Worm (Caenorhabditis elegans) whole organism, L2 larva: ENCODE measurements around the gene syp-1.

ENCODE experiments used
- F13H6.1 ChIP-seq: sonication (generic microtip); optimal IDR thresholded peaks from 2 replicates; lab custom pipeline; 2016; ENCODE audit warnings: missing genetic modification characterization, missing compliant biosample characterization
- R02D3.7 ChIP-seq: fragments of 150-350 bp; optimal IDR thresholded peaks from 2 replicates; lab custom pipeline; 2014; ENCODE audit warnings: missing biosample characterization, missing genetic modification characterization
- Y55F3AM.14 ChIP-seq: fragments of 200-800 bp; sonication (Bioruptor generic); optimal IDR thresholded peaks from 2 replicates; lab custom pipeline; 2018; ENCODE audit warnings: mild to moderate bottlenecking, missing genetic modification characterization, missing compliant biosample characterization
- ZK546.5 ChIP-seq: sonication (generic microtip); optimal IDR thresholded peaks from 2 replicates; lab custom pipeline; 2017; ENCODE audit warnings: missing biosample characterization, missing genetic modification characterization
- alr-1 ChIP-seq: fragments of 150-350 bp; optimal IDR thresholded peaks from 2 replicates; lab custom pipeline; 2014; ENCODE audit warnings: missing biosample characterization, missing genetic modification characterization
- blmp-1 ChIP-seq: sonication (generic microtip); optimal IDR thresholded peaks from 2 replicates; lab custom pipeline; 2017; ENCODE audit warnings: missing genetic modification characterization, mild to moderate bottlenecking, missing compliant biosample characterization, antibody characterized with exemption, moderate library complexity; ENCODE audit not compliant: insufficient read depth
- ceh-16 ChIP-seq: fragments of 150-350 bp; optimal IDR thresholded peaks from 2 replicates; lab custom pipeline; 2014; ENCODE audit warnings: missing biosample characterization, missing genetic modification characterization
- ceh-82 ChIP-seq: fragments of 150-350 bp; optimal IDR thresholded peaks from 2 replicates; lab custom pipeline; 2014; ENCODE audit warnings: missing biosample characterization, missing genetic modification characterization
- crh-2 ChIP-seq: sonication (generic microtip); optimal IDR thresholded peaks from 2 replicates; lab custom pipeline; 2017; ENCODE audit warnings: missing biosample characterization, missing genetic modification characterization
- dmd-4 ChIP-seq: sonication (generic microtip); optimal IDR thresholded peaks from 2 replicates; lab custom pipeline; 2017; ENCODE audit warnings: missing biosample characterization, missing genetic modification characterization
- elt-1 ChIP-seq: fragments of 150-350 bp; optimal IDR thresholded peaks from 2 replicates; lab custom pipeline; 2014; ENCODE audit warnings: missing biosample characterization, missing genetic modification characterization
- elt-3 ChIP-seq: sonication (generic microtip); optimal IDR thresholded peaks from 2 replicates; lab custom pipeline; 2017; ENCODE audit warnings: missing biosample characterization, missing genetic modification characterization
- fos-1 ChIP-seq: fragments of 150-350 bp; optimal IDR thresholded peaks from 2 replicates; lab custom pipeline; 2014; ENCODE audit warnings: missing biosample characterization, missing genetic modification characterization
- lin-11 ChIP-seq: fragments of 150-350 bp; sonication (generic microtip); optimal IDR thresholded peaks from 2 replicates; lab custom pipeline; 2014; ENCODE audit warnings: missing biosample characterization, missing genetic modification characterization, inconsistent platforms, mixed read lengths
- lin-13 ChIP-seq: fragments of 150-350 bp; optimal IDR thresholded peaks from 2 replicates; lab custom pipeline; 2014; ENCODE audit warnings: missing biosample characterization, missing genetic modification reagents, missing genetic modification characterization
- lin-39 ChIP-seq: fragments of 150-350 bp; optimal IDR thresholded peaks from 2 replicates; lab custom pipeline; 2014; ENCODE audit warnings: missing biosample characterization, missing genetic modification reagents, missing genetic modification characterization
- lsy-2 ChIP-seq, 2 experiments: fragments of 150-350 bp in 1 of 2; sonication (generic microtip) in 1 of 2; optimal IDR thresholded peaks; 2 replicates each; lab custom pipeline; 2014 to 2017; ENCODE audit warnings: missing biosample characterization in 2 of 2, missing genetic modification characterization in 2 of 2
- mab-5 ChIP-seq: fragments of 150-350 bp; optimal IDR thresholded peaks from 2 replicates; lab custom pipeline; 2014; ENCODE audit warnings: missing biosample characterization, missing genetic modification characterization
- mbf-1 ChIP-seq: sonication (generic microtip); optimal IDR thresholded peaks from 2 replicates; lab custom pipeline; 2017; ENCODE audit warnings: missing biosample characterization, missing genetic modification characterization
- nhr-10 ChIP-seq: sonication (generic microtip); optimal IDR thresholded peaks from 2 replicates; lab custom pipeline; 2017; ENCODE audit warnings: missing biosample characterization, missing genetic modification characterization
- nhr-12 ChIP-seq: fragments of 150-350 bp; optimal IDR thresholded peaks from 2 replicates; lab custom pipeline; 2014; ENCODE audit warnings: missing biosample characterization, missing genetic modification characterization
- nhr-129 ChIP-seq: fragments of 150-350 bp; optimal IDR thresholded peaks from 2 replicates; lab custom pipeline; 2014; ENCODE audit warnings: missing biosample characterization, missing genetic modification characterization
- nhr-21 ChIP-seq: fragments of 150-350 bp; optimal IDR thresholded peaks from 2 replicates; lab custom pipeline; 2014; ENCODE audit warnings: missing biosample characterization, missing genetic modification characterization
- nhr-23 ChIP-seq: fragments of 150-350 bp; optimal IDR thresholded peaks from 2 replicates; lab custom pipeline; 2014; ENCODE audit warnings: missing biosample characterization, missing genetic modification reagents, missing genetic modification characterization
- nhr-237 ChIP-seq: fragments of 150-350 bp; optimal IDR thresholded peaks from 2 replicates; lab custom pipeline; 2014; ENCODE audit warnings: missing biosample characterization, missing genetic modification characterization
- nhr-6 ChIP-seq: fragments of 150-350 bp; optimal IDR thresholded peaks from 2 replicates; lab custom pipeline; 2014; ENCODE audit warnings: missing biosample characterization, missing genetic modification characterization
- nhr-77 ChIP-seq: fragments of 150-350 bp; optimal IDR thresholded peaks from 2 replicates; lab custom pipeline; 2014; ENCODE audit warnings: missing biosample characterization, missing genetic modification characterization
- sem-4 ChIP-seq: fragments of 150-350 bp; optimal IDR thresholded peaks from 2 replicates; lab custom pipeline; 2014; ENCODE audit warnings: missing biosample characterization, missing genetic modification reagents, missing genetic modification characterization
- skn-1 ChIP-seq: sonication (generic microtip); optimal IDR thresholded peaks from 2 replicates; lab custom pipeline; 2017; ENCODE audit warnings: missing biosample characterization, missing genetic modification characterization
- sma-3 ChIP-seq: sonication (generic microtip); optimal IDR thresholded peaks from 2 replicates; lab custom pipeline; 2016; ENCODE audit warnings: missing genetic modification reagents, missing genetic modification characterization, missing compliant biosample characterization
- sma-9 ChIP-seq, 2 experiments: fragments of 150-350 bp in 1 of 2; sonication (generic microtip) in 1 of 2; optimal IDR thresholded peaks; 2 replicates each; lab custom pipeline; 2014 to 2016; ENCODE audit warnings: missing genetic modification characterization in 2 of 2, mild to moderate bottlenecking in 1 of 2, missing biosample characterization in 1 of 2, missing compliant biosample characterization in 1 of 2, missing genetic modification reagents in 1 of 2, moderate library complexity in 1 of 2
- snpc-4 ChIP-seq: fragments of 150-350 bp; optimal IDR thresholded peaks from 2 replicates; lab custom pipeline; 2014; ENCODE audit warnings: missing biosample characterization, missing genetic modification characterization
- unc-39 ChIP-seq: fragments of 150-350 bp; optimal IDR thresholded peaks from 2 replicates; lab custom pipeline; 2014; ENCODE audit warnings: missing biosample characterization, missing genetic modification characterization
- unc-55 ChIP-seq: fragments of 150-350 bp; sonication (generic microtip); optimal IDR thresholded peaks from 3 replicates; lab custom pipeline; 2014; ENCODE audit warnings: missing biosample characterization, missing genetic modification reagents, missing genetic modification characterization
- unc-62 ChIP-seq: fragments of 150-350 bp; optimal IDR thresholded peaks from 2 replicates; lab custom pipeline; 2014; ENCODE audit warnings: missing biosample characterization, missing genetic modification reagents, missing genetic modification characterization
- zag-1 ChIP-seq: fragments of 150-350 bp; optimal IDR thresholded peaks from 2 replicates; lab custom pipeline; 2014; ENCODE audit warnings: missing biosample characterization, missing genetic modification characterization
- ztf-1 ChIP-seq: fragments of 200-800 bp; sonication (Bioruptor generic); conservative IDR thresholded peaks from 2 replicates; pipeline ENCODE4 v1.3.6; 2022; ENCODE audit warnings: missing genetic modification characterization, missing compliant biosample characterization
- ztf-11 ChIP-seq: sonication (generic microtip); optimal IDR thresholded peaks from 2 replicates; lab custom pipeline; 2017; ENCODE audit warnings: missing biosample characterization, missing genetic modification characterization
- ztf-4 ChIP-seq: fragments of 150-350 bp; optimal IDR thresholded peaks from 2 replicates; lab custom pipeline; 2014; ENCODE audit warnings: missing biosample characterization, missing genetic modification characterization

The syp-1 gene

DNA sequence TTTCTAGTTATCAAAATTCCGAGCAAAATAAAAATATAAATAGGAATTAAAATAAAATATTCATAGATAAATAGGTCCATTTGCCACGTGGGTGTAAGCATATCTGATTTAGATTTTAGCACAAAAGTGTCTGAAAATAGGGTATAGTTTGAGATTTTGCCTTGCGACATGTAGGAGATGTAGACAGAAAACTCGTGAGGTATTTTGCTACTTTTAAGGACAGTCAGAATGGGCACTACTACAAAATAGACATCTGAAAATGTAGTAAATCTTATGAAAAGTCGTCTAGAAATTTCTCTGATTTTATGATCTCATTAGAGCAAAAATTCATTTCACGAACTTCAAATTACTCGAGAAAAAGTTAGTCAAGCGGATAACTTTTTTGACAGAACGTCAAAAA, 29.4 kb upstream of the syp-1 start, which contains the start of gene srv-34:
srv-34 (minus strand) TSS at position 101 of the 400 bp plus-strand sequence.
- TF ChIP-seq lin-11 (tag; lab: Kevin White, UChicago) (no peak), lsy-2 (tag; optimal IDR thresholded peaks at IDR 0.05; lab: Kevin White, UChicago) (no peak), sem-4 (no peak), ZK546.5 (tag; lab: Kevin White, UChicago) (no peak), nhr-6 (tag; lab: Kevin White, UChicago) (no peak), sma-3 (GFP tag; lab: Kevin White, UChicago) (no peak), sma-9 (GFP tag; optimal IDR thresholded peaks at IDR 0.05; lab: Kevin White, UChicago) (no peak), sma-9 (tag; optimal IDR thresholded peaks at IDR 0.05; lab: Kevin White, UChicago) (no peak), ceh-16 (tag; lab: Kevin White, UChicago) (no peak), fos-1 (tag; lab: Kevin White, UChicago) (no peak), blmp-1 (tag; lab: Kevin White, UChicago) (no peak), nhr-129 (tag; lab: Kevin White, UChicago) (no peak), alr-1 (tag; lab: Kevin White, UChicago) (no peak), skn-1 (tag; lab: Kevin White, UChicago) (no peak), nhr-23 (tag; lab: Kevin White, UChicago) (no peak), crh-2 (no peak), ztf-1 (GFP tag; lab: Robert Waterston, UW) (no peak)
- TF ChIP-seq, all 48 proteins: peak for 0

DNA sequence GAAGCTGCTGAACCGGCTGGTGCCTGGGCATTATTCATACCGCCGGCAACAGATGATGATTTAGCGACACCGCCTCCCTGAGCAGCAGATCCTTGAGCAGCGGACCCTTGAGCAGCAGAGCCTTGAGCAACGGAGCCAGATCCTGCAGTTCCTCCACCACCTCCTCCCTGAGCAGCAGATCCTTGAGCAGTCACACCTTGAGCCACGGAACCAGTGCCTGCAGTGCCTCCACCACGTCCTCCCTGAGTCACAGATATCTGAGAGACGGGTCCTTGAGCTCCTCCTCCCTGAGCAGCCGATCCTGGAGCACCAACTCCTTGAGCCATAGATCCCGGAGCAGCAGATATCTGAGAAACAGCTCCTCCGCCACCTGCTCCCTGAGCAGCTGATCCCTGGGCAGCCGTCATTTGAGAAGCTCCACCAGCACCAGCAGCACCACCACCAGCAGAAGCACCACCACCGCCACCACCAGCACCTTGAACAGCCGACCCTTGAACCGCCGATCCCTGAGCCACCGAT, 27.6 kb upstream of the syp-1 start:
- no peak for TF ChIP-seq sem-4
- TF ChIP-seq elt-1 (tag; lab: Kevin White, UChicago), result no peak
- no peak for TF ChIP-seq lsy-2 (tag; optimal IDR thresholded peaks at IDR 0.05; lab: Kevin White, UChicago)
- TF ChIP-seq nhr-21, result no peak
- no peak for TF ChIP-seq sma-3 (GFP tag; lab: Kevin White, UChicago)
- TF ChIP-seq nhr-77 (tag; lab: Kevin White, UChicago), result no peak

DNA sequence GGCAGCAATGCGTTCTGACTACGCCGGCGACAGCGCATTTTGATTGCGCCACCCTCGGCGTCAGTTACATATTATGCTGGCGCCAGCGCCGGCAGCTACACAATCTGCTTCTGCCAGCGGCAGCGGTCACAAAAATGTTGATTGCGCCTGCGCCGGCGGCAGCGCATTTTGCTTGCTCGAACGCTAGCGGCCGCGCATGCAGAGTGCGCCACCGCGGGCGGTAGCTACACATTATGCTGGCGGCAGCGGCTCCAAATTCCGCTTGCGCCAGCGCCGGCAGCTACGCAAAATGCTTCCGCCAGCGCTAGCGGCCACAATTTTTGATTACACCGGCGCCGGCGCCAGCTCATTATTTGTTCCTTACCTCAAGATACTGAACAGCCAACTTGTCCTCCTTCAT, 26.9 kb upstream of the syp-1 start:
- TF ChIP-seq elt-3 (tag; lab: Kevin White, UChicago) (no peak), lin-13 (GFP tag; lab: Kevin White, UChicago) (no peak), nhr-6 (tag; lab: Kevin White, UChicago) (no peak), ceh-16 (tag; lab: Kevin White, UChicago) (no peak), sma-3 (GFP tag; lab: Kevin White, UChicago) (no peak), nhr-12 (tag; lab: Kevin White, UChicago) (no peak), ztf-11 (tag; lab: Kevin White, UChicago) (no peak), skn-1 (tag; lab: Kevin White, UChicago) (no peak), dmd-4 (no peak), Y55F3AM.14 (GFP tag; lab: Kevin White, UChicago) (no peak), crh-2 (no peak)
- TF ChIP-seq, all 48 proteins: peak for 0

DNA sequence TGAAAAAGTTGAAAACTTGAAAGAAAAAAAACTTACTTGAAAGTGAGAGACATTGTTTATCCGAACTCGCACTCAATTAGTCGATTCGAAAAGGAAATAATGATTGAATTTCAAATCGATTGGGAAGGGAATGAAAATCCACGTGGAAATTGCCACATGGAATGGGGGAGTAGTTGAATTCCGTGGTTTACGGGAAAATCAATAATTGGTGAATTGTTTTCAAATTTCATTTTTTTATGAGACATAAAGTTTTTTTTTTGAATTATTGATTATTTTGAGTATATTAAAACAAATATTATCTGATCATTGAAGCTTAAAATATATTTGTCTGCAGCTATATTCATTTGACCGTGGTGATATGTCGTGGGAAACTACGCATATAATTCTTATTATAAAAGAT, 26.2 kb upstream of the syp-1 start, which contains the start of gene F13A7.1:
F13A7.1 (minus strand) TSS at position 101 of the 400 bp plus-strand sequence.
- no peak for TF ChIP-seq nhr-10 (tag; lab: Kevin White, UChicago)
- no peak for TF ChIP-seq nhr-237
- no peak for TF ChIP-seq nhr-77 (tag; lab: Kevin White, UChicago)
- TF ChIP-seq ztf-1 (GFP tag; lab: Robert Waterston, UW), result no peak
- no peak for TF ChIP-seq snpc-4 (tag; lab: Kevin White, UChicago)
- no peak for TF ChIP-seq lin-39 (tag; lab: Kevin White, UChicago)
- TF ChIP-seq lin-13 (GFP tag; lab: Kevin White, UChicago), result no peak
- TF ChIP-seq mbf-1 (tag; lab: Kevin White, UChicago), result no peak
- no peak for TF ChIP-seq skn-1 (tag; lab: Kevin White, UChicago)
- no peak for TF ChIP-seq ceh-82 (tag; lab: Kevin White, UChicago)

DNA sequence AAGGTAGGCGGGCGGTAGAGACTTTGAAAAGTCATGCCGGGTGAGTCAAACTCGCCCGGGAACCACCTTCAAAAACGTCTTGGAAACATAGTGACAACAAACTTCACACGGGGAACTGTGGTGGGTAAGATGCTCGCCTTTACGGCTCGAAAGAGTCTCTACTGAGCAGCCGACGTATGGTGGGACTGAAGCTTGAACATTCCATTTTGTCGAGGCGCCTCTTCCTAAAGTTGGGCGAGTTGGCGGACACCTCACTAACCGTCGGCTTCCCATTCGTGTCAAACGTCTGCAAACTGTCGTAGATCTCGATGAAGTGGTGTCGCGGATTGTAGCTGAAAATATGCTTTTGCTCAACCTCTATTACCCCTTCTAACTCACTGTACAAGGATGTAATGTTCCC, 21.1 kb upstream of the syp-1 start:
- no peak for TF ChIP-seq F13H6.1 (tag; lab: Kevin White, UChicago)
- no peak for TF ChIP-seq alr-1 (tag; lab: Kevin White, UChicago)
- no peak for TF ChIP-seq blmp-1 (tag; lab: Kevin White, UChicago)
- TF ChIP-seq unc-55, result no peak
- no peak for TF ChIP-seq nhr-237
- TF ChIP-seq fos-1 (tag; lab: Kevin White, UChicago), result no peak
- no peak for TF ChIP-seq ceh-82 (tag; lab: Kevin White, UChicago)
- TF ChIP-seq zag-1 (tag; lab: Kevin White, UChicago), result no peak
- no peak for TF ChIP-seq nhr-10 (tag; lab: Kevin White, UChicago)
- TF ChIP-seq R02D3.7 (tag; lab: Kevin White, UChicago), result no peak
- TF ChIP-seq mab-5 (tag; lab: Kevin White, UChicago), result no peak
- TF ChIP-seq ceh-16 (tag; lab: Kevin White, UChicago), result no peak
- TF ChIP-seq skn-1 (tag; lab: Kevin White, UChicago), result no peak
- TF ChIP-seq lin-11 (tag; lab: Kevin White, UChicago), result no peak
- TF ChIP-seq unc-39, result no peak
- TF ChIP-seq elt-3 (tag; lab: Kevin White, UChicago), result no peak
- no peak for TF ChIP-seq ztf-4 (tag; lab: Kevin White, UChicago)
- no peak for TF ChIP-seq unc-62 (GFP tag; lab: Kevin White, UChicago)
